Worm (Caenorhabditis elegans) whole organism, young adult: Measurements from ENCODE around the gene srbc-58.

ENCODE experiments used
- K11D2.4 ChIP-seq: fragments of 200-800 bp; sonication (Bioruptor generic); IDR thresholded peaks from 2 replicates; pipeline ENCODE4 v1.3.6; 2022; ENCODE audit warnings: missing genetic modification reagents, missing genetic modification characterization, missing compliant biosample characterization
- mes-4 ChIP-seq: sonication (generic microtip); optimal IDR thresholded peaks from 2 replicates; lab custom pipeline; 2016; ENCODE audit warnings: missing genotype, missing genetic modification characterization, missing compliant biosample characterization
- ztf-28 ChIP-seq: fragments of 200-800 bp; sonication (Bioruptor generic); IDR thresholded peaks from 2 replicates; pipeline ENCODE4 v1.3.6; 2022; ENCODE audit warnings: missing genetic modification reagents, missing genetic modification characterization, missing compliant biosample characterization
- ztf-6 ChIP-seq: fragments of 200-800 bp; sonication (Bioruptor generic); IDR thresholded peaks from 2 replicates; pipeline ENCODE4 v1.3.6; 2022; ENCODE audit warnings: missing genetic modification reagents, missing genetic modification characterization, missing compliant biosample characterization

ce11 chrV:761235-761634 lies 13.6 kb upstream of the srbc-58 start, which contains the start of gene C05E4.15:
- TF ChIP-seq mes-4 (tag; lab: Kevin White, UChicago) (no peak), ztf-6 (no peak), K11D2.4 (GFP tag; lab: Robert Waterston, UW) (no peak), ztf-28 (GFP tag; lab: Robert Waterston, UW) (no peak)
